Worm (Caenorhabditis elegans) whole organism, L3 larva: ENCODE results near the gene C30G7.5.

ENCODE experiments used
- ama-1 ChIP-seq: fragments of 150-350 bp; optimal IDR thresholded peaks from 2 replicates; lab custom pipeline; 2018
- fos-1 ChIP-seq: fragments of 150-350 bp; optimal IDR thresholded peaks from 2 replicates; lab custom pipeline; 2014; ENCODE audit warnings: missing biosample characterization, missing genetic modification characterization
- nhr-77 ChIP-seq: fragments of 150-350 bp; optimal IDR thresholded peaks from 2 replicates; lab custom pipeline; 2014; ENCODE audit warnings: missing biosample characterization, missing genetic modification characterization
- pha-4 ChIP-seq: fragments of 150-350 bp; optimal IDR thresholded peaks from 2 replicates; lab custom pipeline; 2014; ENCODE audit warnings: missing biosample characterization, missing genetic modification reagents, missing genetic modification characterization
- snpc-4 ChIP-seq: fragments of 150-350 bp; optimal IDR thresholded peaks from 2 replicates; lab custom pipeline; 2014; ENCODE audit warnings: missing biosample characterization, missing genetic modification characterization
- unc-39 ChIP-seq: sonication (generic microtip); optimal IDR thresholded peaks from 4 replicates; lab custom pipeline; 2017; ENCODE audit warnings: missing biosample characterization, missing genetic modification characterization
- unc-62 ChIP-seq: fragments of 150-350 bp; sonication (generic microtip); optimal IDR thresholded peaks from 4 replicates; lab custom pipeline; 2014; ENCODE audit warnings: missing biosample characterization, missing genetic modification reagents, missing genetic modification characterization
- ztf-4 ChIP-seq: fragments of 150-350 bp; optimal IDR thresholded peaks from 2 replicates; lab custom pipeline; 2014; ENCODE audit warnings: missing biosample characterization, missing genetic modification characterization

- no peak for TF ChIP-seq snpc-4
- no peak for TF ChIP-seq ztf-4 (tag; lab: Kevin White, UChicago)
- no peak for TF ChIP-seq unc-39 (tag; lab: Kevin White, UChicago)
- no peak for TF ChIP-seq ama-1 (lab: Kevin White, UChicago)
- no peak for TF ChIP-seq unc-62 (GFP tag; lab: Kevin White, UChicago)
- TF ChIP-seq nhr-77 (tag; lab: Kevin White, UChicago), result no peak
- no peak for TF ChIP-seq fos-1
- TF ChIP-seq pha-4, result peak; percentile 19
Observed at ce11 chrV:14993620-14994019, 39.1 kb upstream of the C30G7.5 start, which contains the start of gene fil-1.
